Fruit fly (Drosophila melanogaster) whole organism, embryonic: ENCODE results near the gene BHD.

Experiments
- Antp ChIP-seq: fragments of 200-800 bp; sonication (Bioruptor generic); optimal IDR thresholded peaks from 3 replicates; lab custom pipeline; 2016; ENCODE audit warnings: missing biosample characterization, missing genetic modification characterization
- BtbVII ChIP-seq: fragments of 200-800 bp; sonication (Bioruptor generic); optimal IDR thresholded peaks from 3 replicates; lab custom pipeline; 2017; ENCODE audit warnings: missing biosample characterization, mild to moderate bottlenecking, missing genetic modification characterization
- CG10209 ChIP-seq: fragments of 200-800 bp; sonication (Bioruptor generic); optimal IDR thresholded peaks from 3 replicates; lab custom pipeline; 2017; ENCODE audit warnings: missing biosample characterization, mild to moderate bottlenecking, missing genetic modification characterization, missing genetic modification reagents
- CG10565 ChIP-seq: fragments of 200-800 bp; sonication (Bioruptor generic); optimal IDR thresholded peaks from 3 replicates; lab custom pipeline; 2016; ENCODE audit warnings: missing biosample characterization, mild to moderate bottlenecking, missing genetic modification characterization
- CG10979 ChIP-seq: fragments of 200-800 bp; sonication (Bioruptor generic); optimal IDR thresholded peaks from 2 replicates; lab custom pipeline; 2018; ENCODE audit warnings: missing biosample characterization, mild to moderate bottlenecking, missing genetic modification characterization, moderate library complexity
- CG11247 ChIP-seq: fragments of 200-800 bp; sonication (Bioruptor generic); IDR thresholded peaks from 2 replicates; pipeline ENCODE4 v1.3.6; 2022; ENCODE audit warnings: missing biosample characterization, missing genetic modification characterization
- CG12219 ChIP-seq: fragments of 200-800 bp; sonication (Bioruptor generic); optimal IDR thresholded peaks from 3 replicates; lab custom pipeline; 2018; ENCODE audit warnings: missing biosample characterization, mild to moderate bottlenecking, missing genetic modification characterization
- CG12659 ChIP-seq: fragments of 200-800 bp; sonication (Bioruptor generic); optimal IDR thresholded peaks from 3 replicates; lab custom pipeline; 2017; ENCODE audit warnings: mild to moderate bottlenecking, missing biosample characterization, missing genetic modification reagents, missing genetic modification characterization
- CG13287 ChIP-seq: fragments of 200-800 bp; sonication (Bioruptor generic); IDR thresholded peaks from 2 replicates; pipeline ENCODE4 v1.3.6; 2022; ENCODE audit warnings: missing biosample characterization, missing genetic modification characterization; ENCODE audit not compliant: partially characterized antibody
- CG14860 ChIP-seq: fragments of 200-800 bp; sonication (Bioruptor generic); IDR thresholded peaks from 3 replicates; pipeline ENCODE4 v1.3.6; 2022; ENCODE audit warnings: missing biosample characterization, missing genetic modification characterization; ENCODE audit not compliant: partially characterized antibody
- CG16813 ChIP-seq: fragments of 200-800 bp; sonication (Bioruptor generic); IDR thresholded peaks from 3 replicates; pipeline ENCODE4 v1.3.6; 2022; ENCODE audit warnings: missing biosample characterization, missing genetic modification characterization; ENCODE audit not compliant: partially characterized antibody
- CG17829 ChIP-seq: fragments of 200-800 bp; optimal IDR thresholded peaks from 2 replicates; lab custom pipeline; 2019; ENCODE audit warnings: missing biosample characterization, mild to moderate bottlenecking, missing genetic modification characterization, moderate library complexity
- CG2678 ChIP-seq: fragments of 200-800 bp; sonication (Bioruptor generic); optimal IDR thresholded peaks from 3 replicates; lab custom pipeline; 2019; ENCODE audit warnings: missing biosample characterization, mild to moderate bottlenecking, missing genetic modification characterization, moderate library complexity
- CG2889 ChIP-seq: fragments of 200-800 bp; sonication (Bioruptor generic); IDR thresholded peaks from 3 replicates; pipeline ENCODE4 v1.3.6; 2022; ENCODE audit warnings: missing biosample characterization, missing genetic modification characterization
- CG32767 ChIP-seq: fragments of 200-800 bp; sonication (Bioruptor generic); IDR thresholded peaks from 2 replicates; pipeline ENCODE4 v1.3.6; 2022; ENCODE audit warnings: missing biosample characterization, missing genetic modification characterization
- CG4282 ChIP-seq: fragments of 200-800 bp; sonication (Bioruptor generic); optimal IDR thresholded peaks from 2 replicates; lab custom pipeline; 2016; ENCODE audit warnings: missing biosample characterization, missing genetic modification characterization
- CG4404 ChIP-seq: fragments of 200-800 bp; sonication (Bioruptor generic); IDR thresholded peaks from 2 replicates; pipeline ENCODE4 v1.3.6; 2022; ENCODE audit warnings: missing biosample characterization, missing genetic modification characterization
- CG6765 ChIP-seq: fragments of 200-800 bp; sonication (Bioruptor generic); optimal IDR thresholded peaks from 3 replicates; lab custom pipeline; 2017; ENCODE audit warnings: missing biosample characterization, mild to moderate bottlenecking, missing genetic modification characterization
- CG7745 ChIP-seq: fragments of 200-800 bp; sonication (Bioruptor generic); optimal IDR thresholded peaks from 2 replicates; lab custom pipeline; 2018; ENCODE audit warnings: missing biosample characterization, mild to moderate bottlenecking, missing genetic modification characterization, moderate library complexity
- CG8290 ChIP-seq, 3 experiments: fragments of 200-800 bp; sonication (Bioruptor generic); optimal IDR thresholded peaks; 2 replicates each; lab custom pipeline; 2016 to 2019; ENCODE audit warnings: missing biosample characterization in 3 of 3, missing genetic modification characterization in 3 of 3, mild to moderate bottlenecking in 2 of 3, moderate library complexity in 1 of 3
- CG8359 ChIP-seq: fragments of 200-800 bp; sonication (Bioruptor generic); optimal IDR thresholded peaks from 2 replicates; lab custom pipeline; 2017; ENCODE audit warnings: missing biosample characterization, mild to moderate bottlenecking, missing genetic modification characterization, borderline replicate concordance
- CG9215 ChIP-seq: fragments of 200-800 bp; sonication (Bioruptor generic); IDR thresholded peaks from 2 replicates; pipeline ENCODE4 v1.3.6; 2022; ENCODE audit warnings: missing biosample characterization, missing genetic modification characterization
- CG9437 ChIP-seq: fragments of 200-800 bp; sonication (Bioruptor generic); optimal IDR thresholded peaks from 2 replicates; lab custom pipeline; 2018; ENCODE audit warnings: missing biosample characterization, mild to moderate bottlenecking, missing genetic modification characterization
- HLHmδ ChIP-seq: fragments of 200-800 bp; sonication (Bioruptor generic); optimal IDR thresholded peaks from 2 replicates; lab custom pipeline; 2018; ENCODE audit warnings: missing biosample characterization, mild to moderate bottlenecking, missing genetic modification characterization, moderate library complexity
- Hmr ChIP-seq: fragments of 200-800 bp; sonication (Bioruptor generic); optimal IDR thresholded peaks from 3 replicates; lab custom pipeline; 2017; ENCODE audit warnings: mild to moderate bottlenecking, missing biosample characterization, missing genetic modification reagents, missing genetic modification characterization
- Scr ChIP-seq: fragments of 200-800 bp; sonication (Bioruptor generic); IDR thresholded peaks from 2 replicates; pipeline ENCODE4 v1.3.6; 2022; ENCODE audit warnings: missing biosample characterization, missing genetic modification characterization; ENCODE audit not compliant: partially characterized antibody
- Sin3A ChIP-seq: fragments of >200 bp; optimal IDR thresholded peaks from 2 replicates; lab custom pipeline; 2018
- YL-1 ChIP-seq: fragments of 200-800 bp; sonication (Bioruptor generic); optimal IDR thresholded peaks from 3 replicates; lab custom pipeline; 2017; ENCODE audit warnings: missing biosample characterization, mild to moderate bottlenecking, missing genetic modification characterization
- bbx ChIP-seq: fragments of 200-800 bp; sonication (Bioruptor generic); IDR thresholded peaks from 2 replicates; pipeline ENCODE4 v1.3.6; 2022; ENCODE audit warnings: missing biosample characterization, missing genetic modification characterization; ENCODE audit not compliant: partially characterized antibody
- bcd ChIP-seq: fragments of 200-800 bp; sonication (Bioruptor generic); optimal IDR thresholded peaks from 2 replicates; lab custom pipeline; 2017; ENCODE audit warnings: missing biosample characterization, mild to moderate bottlenecking, missing genetic modification characterization
- bowl ChIP-seq: fragments of 200-800 bp; sonication (Bioruptor generic); IDR thresholded peaks from 2 replicates; pipeline ENCODE4 v1.3.6; 2022; ENCODE audit warnings: missing biosample characterization, missing genetic modification characterization
- cato ChIP-seq: fragments of 200-800 bp; sonication (Bioruptor generic); optimal IDR thresholded peaks from 2 replicates; lab custom pipeline; 2016; ENCODE audit warnings: missing biosample characterization, missing genetic modification characterization, borderline replicate concordance
- caup ChIP-seq: fragments of 200-800 bp; sonication (Bioruptor generic); optimal IDR thresholded peaks from 3 replicates; lab custom pipeline; 2017; ENCODE audit warnings: missing biosample characterization, mild to moderate bottlenecking, missing genetic modification characterization, moderate library complexity; ENCODE audit not compliant: severe bottlenecking
- ci ChIP-seq: fragments of 200-800 bp; sonication (Bioruptor generic); IDR thresholded peaks from 3 replicates; pipeline ENCODE4 v1.3.6; 2022; ENCODE audit warnings: missing biosample characterization, missing genetic modification characterization
- crc ChIP-seq: fragments of 200-800 bp; sonication (Bioruptor generic); optimal IDR thresholded peaks from 2 replicates; lab custom pipeline; 2016; ENCODE audit warnings: missing biosample characterization, missing genetic modification characterization
- ewg ChIP-seq: fragments of 200-800 bp; sonication (Bioruptor generic); optimal IDR thresholded peaks from 3 replicates; lab custom pipeline; 2017; ENCODE audit warnings: mild to moderate bottlenecking, missing biosample characterization, missing genetic modification reagents, missing genetic modification characterization
- ham ChIP-seq: fragments of 200-800 bp; sonication (Bioruptor generic); IDR thresholded peaks from 2 replicates; pipeline ENCODE4 v1.3.6; 2022; ENCODE audit warnings: missing biosample characterization, missing genetic modification characterization
- her ChIP-seq: fragments of 200-800 bp; sonication (Bioruptor generic); optimal IDR thresholded peaks from 2 replicates; lab custom pipeline; 2016; ENCODE audit warnings: missing biosample characterization, missing genetic modification characterization
- jigr1 ChIP-seq: fragments of 200-800 bp; sonication (Bioruptor generic); IDR thresholded peaks from 3 replicates; pipeline ENCODE4 v1.3.6; 2022; ENCODE audit warnings: missing biosample characterization, missing genetic modification characterization
- odd ChIP-seq: fragments of 200-800 bp; sonication (Bioruptor generic); optimal IDR thresholded peaks from 2 replicates; lab custom pipeline; 2017; ENCODE audit warnings: missing biosample characterization, mild to moderate bottlenecking, missing genetic modification characterization
- sd ChIP-seq: fragments of 200-800 bp; sonication (Bioruptor generic); optimal IDR thresholded peaks from 3 replicates; lab custom pipeline; 2018; ENCODE audit warnings: missing biosample characterization, mild to moderate bottlenecking, missing genetic modification characterization, moderate library complexity
- sim ChIP-seq: fragments of 200-800 bp; sonication (Bioruptor generic); IDR thresholded peaks from 2 replicates; pipeline ENCODE4 v1.3.6; 2022; ENCODE audit warnings: missing biosample characterization, missing genetic modification characterization
- slbo ChIP-seq: fragments of 200-800 bp; sonication (Bioruptor generic); IDR thresholded peaks from 2 replicates; pipeline ENCODE4 v1.3.6; 2022; ENCODE audit warnings: missing biosample characterization, missing genetic modification characterization
- tll ChIP-seq, 2 experiments: fragments of 200-800 bp in 1 of 2; fragments of >200 bp in 1 of 2; sonication (Bioruptor generic) in 1 of 2; optimal IDR thresholded peaks; 2 replicates each; lab custom pipeline; 2017 to 2019; ENCODE audit warnings: missing biosample characterization in 2 of 2, missing genetic modification characterization in 2 of 2, mild to moderate bottlenecking in 1 of 2, moderate library complexity in 1 of 2
- trem ChIP-seq: fragments of 200-800 bp; optimal IDR thresholded peaks from 3 replicates; lab custom pipeline; 2019; ENCODE audit warnings: missing biosample characterization, mild to moderate bottlenecking, missing genetic modification characterization, moderate library complexity
- usp ChIP-seq: fragments of >200 bp; optimal IDR thresholded peaks from 2 replicates; lab custom pipeline; 2017; ENCODE audit warnings: missing biosample characterization, missing genetic modification characterization
- wek ChIP-seq: fragments of 200-800 bp; sonication (Bioruptor generic); optimal IDR thresholded peaks from 3 replicates; lab custom pipeline; 2018; ENCODE audit warnings: missing biosample characterization, mild to moderate bottlenecking, missing genetic modification characterization, moderate library complexity
- z ChIP-seq: fragments of 200-800 bp; sonication (Bioruptor generic); IDR thresholded peaks from 3 replicates; pipeline ENCODE4 v1.3.6; 2022; ENCODE audit warnings: missing biosample characterization, missing genetic modification characterization
- zfh2 ChIP-seq: fragments of 200-800 bp; sonication (Bioruptor generic); optimal IDR thresholded peaks from 2 replicates; lab custom pipeline; 2016; ENCODE audit warnings: missing biosample characterization, missing genetic modification characterization

BHD gene

DNA sequence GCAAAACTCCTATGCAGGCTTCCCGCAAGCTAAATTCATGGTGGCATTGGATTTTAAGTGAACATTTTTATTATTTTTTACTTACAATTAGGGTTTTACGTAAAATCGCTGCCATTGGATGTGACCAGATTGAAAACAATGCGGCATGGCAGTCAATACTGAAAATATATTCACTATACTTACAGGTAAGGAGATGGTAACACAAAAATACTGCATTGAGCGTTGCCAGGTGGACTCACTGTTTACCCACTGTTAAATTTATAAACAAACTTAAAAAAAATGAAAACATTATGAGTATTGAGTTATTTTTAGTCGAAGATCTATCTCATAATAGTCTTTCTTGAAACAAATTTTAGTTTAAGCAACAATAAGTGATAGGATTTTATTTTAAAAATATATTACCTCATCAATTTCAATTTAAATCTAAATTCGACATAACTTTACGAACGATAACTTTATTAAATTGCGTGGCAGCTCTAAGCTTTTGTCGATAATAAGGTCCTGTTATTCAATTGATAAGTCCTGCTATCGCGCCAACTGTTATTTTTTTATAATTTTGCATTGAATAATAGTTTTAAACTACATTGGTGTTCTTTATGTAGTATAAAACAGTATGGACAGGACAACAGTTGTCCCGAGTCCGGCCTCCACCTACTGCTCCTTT is 5.6 kb downstream of the BHD start, which contains the start of the genes mRpL50 and mei-P22 (continued):
- TF ChIP-seq bowl (GFP tag; lab: Robert Waterston, UW) (no peak), z (GFP tag; lab: Robert Waterston, UW) (no peak), CG6765 (no peak), Scr (GFP tag; lab: Robert Waterston, UW) (no peak), CG10209 (GFP tag; lab: Kevin White, UChicago) (no peak), bcd (GFP tag; lab: Kevin White, UChicago) (no peak), CG11247 (GFP tag; lab: Robert Waterston, UW) (no peak), CG12219 (GFP tag; lab: Kevin White, UChicago) (no peak), CG9437 (GFP tag; lab: Kevin White, UChicago) (peak; percentile 77), her (no peak), CG14860 (no peak), Sin3A (lab: Kevin White, UChicago) (no peak), BtbVII (no peak), CG4282 (GFP tag; lab: Kevin White, UChicago) (no peak), YL-1 (peak; percentile 44), CG10979 (no peak), ewg (GFP tag; lab: Kevin White, UChicago) (no peak), sd (tag; lab: Kevin White, UChicago) (no peak), sim (no peak), ci (GFP tag; lab: Robert Waterston, UW) (no peak; the same call in 2 of the 3 replicates), CG7745 (tag; lab: Kevin White, UChicago) (no peak), jigr1 (GFP tag; lab: Robert Waterston, UW) (no peak), tll (GFP tag; optimal IDR thresholded peaks at IDR 0.05; lab: Kevin White, UChicago) (no peak), usp (GFP tag; lab: Kevin White, UChicago) (no peak), Antp (peak; percentile 13), ham (no peak), crc (GFP tag; lab: Kevin White, UChicago) (no peak), wek (GFP tag; lab: Kevin White, UChicago) (no peak), CG32767 (GFP tag; lab: Robert Waterston, UW) (no peak), HLHmδ (GFP tag; lab: Kevin White, UChicago) (no peak), CG12659 (peak; percentile 59), CG2678 (tag; lab: Kevin White, UChicago) (peak; percentile 22), CG2889 (no peak), CG4404 (no peak), caup (GFP tag; lab: Kevin White, UChicago) (no peak), trem (tag; lab: Kevin White, UChicago) (peak; percentile 40), Hmr (GFP tag; lab: Kevin White, UChicago) (no peak), CG17829 (tag; lab: Kevin White, UChicago) (peak; percentile 42), odd (no peak), cato (no peak), CG8290 (GFP tag; optimal IDR thresholded peaks at IDR 0.05; lab: Kevin White, UChicago) (no peak), CG8290 (tag; optimal IDR thresholded peaks at IDR 0.05; lab: Kevin White, UChicago) (peak in 1 of 2 experiments; percentile 55), CG8359 (GFP tag; lab: Kevin White, UChicago) (no peak), CG13287 (GFP tag; lab: Robert Waterston, UW) (peak; percentile 21; the same call in 1 of the 2 replicates), CG16813 (GFP tag; lab: Robert Waterston, UW) (no peak), zfh2 (peak; percentile 19), bbx (GFP tag; lab: Robert Waterston, UW) (no peak; the same call in 1 of the 2 replicates), CG10565 (GFP tag; lab: Kevin White, UChicago) (no peak), CG9215 (no peak), slbo (GFP tag; lab: Robert Waterston, UW) (no peak; the same call in 1 of the 2 replicates)
